Worm (Caenorhabditis elegans) whole organism, L1 larva: ENCODE results near the gene lin-18.
A peak's percentile ranks its signal among the peaks of the same experiment; 100 is the strongest.

Experiments used
- C04F5.9 ChIP-seq: sonication (generic microtip); optimal IDR thresholded peaks from 2 replicates; lab custom pipeline; 2016; ENCODE audit warnings: missing genetic modification characterization, missing compliant biosample characterization
- C16A3.4 ChIP-seq: fragments of 150-350 bp; optimal IDR thresholded peaks from 2 replicates; lab custom pipeline; 2014; ENCODE audit warnings: missing biosample characterization, missing genetic modification characterization
- blmp-1 ChIP-seq: fragments of 150-350 bp; optimal IDR thresholded peaks from 2 replicates; lab custom pipeline; 2014; ENCODE audit warnings: missing biosample characterization, missing genetic modification characterization
- ceh-63 ChIP-seq: fragments of 200-800 bp; sonication (Bioruptor generic); optimal IDR thresholded peaks from 2 replicates; lab custom pipeline; 2018; ENCODE audit warnings: mild to moderate bottlenecking, missing genetic modification characterization, missing compliant biosample characterization
- ceh-8 ChIP-seq: fragments of 200-800 bp; sonication (Bioruptor generic); optimal IDR thresholded peaks from 2 replicates; lab custom pipeline; 2018; ENCODE audit warnings: mild to moderate bottlenecking, missing genetic modification characterization, moderate library complexity, missing compliant biosample characterization
- ceh-82 ChIP-seq, 3 experiments: fragments of 150-350 bp in 1 of 3; sonication (generic microtip) in 2 of 3; optimal IDR thresholded peaks; 2 replicates each; lab custom pipeline; 2014 to 2017; ENCODE audit warnings: missing biosample characterization in 3 of 3, missing genetic modification characterization in 3 of 3
- ceh-90 ChIP-seq: sonication (generic microtip); optimal IDR thresholded peaks from 2 replicates; lab custom pipeline; 2016; ENCODE audit warnings: missing genetic modification characterization, missing compliant biosample characterization
- efl-1 ChIP-seq, 4 experiments: fragments of 150-350 bp; optimal IDR thresholded peaks in 3 of 4; peaks in 1 of 4; 1 replicate in 1 of 4; 2 replicates in 3 of 4; lab custom pipeline; 2014; ENCODE audit warnings: missing biosample characterization in 2 of 4, missing genetic modification characterization in 2 of 4, missing genetic modification reagents in 2 of 4
- efl-3 ChIP-seq: fragments of 200-800 bp; sonication (Bioruptor generic); optimal IDR thresholded peaks from 2 replicates; lab custom pipeline; 2018; ENCODE audit warnings: mild to moderate bottlenecking, missing genetic modification characterization, missing compliant biosample characterization
- fkh-4 ChIP-seq: sonication (generic microtip); optimal IDR thresholded peaks from 2 replicates; lab custom pipeline; 2016; ENCODE audit warnings: missing compliant biosample characterization, missing genetic modification characterization, borderline replicate concordance
- fos-1 ChIP-seq: fragments of 150-350 bp; optimal IDR thresholded peaks from 2 replicates; lab custom pipeline; 2014; ENCODE audit warnings: missing biosample characterization, missing genetic modification characterization
- grh-1 ChIP-seq: fragments of 200-800 bp; sonication (Bioruptor generic); IDR thresholded peaks from 2 replicates; pipeline ENCODE4 v1.3.6; 2022; ENCODE audit warnings: missing genetic modification reagents, missing genetic modification characterization, missing compliant biosample characterization
- hlh-17 ChIP-seq: fragments of 200-800 bp; sonication (Bioruptor generic); optimal IDR thresholded peaks from 2 replicates; lab custom pipeline; 2018; ENCODE audit warnings: missing genetic modification characterization, mild to moderate bottlenecking, missing compliant biosample characterization, moderate library complexity, borderline replicate concordance
- lin-14 ChIP-seq: fragments of 200-800 bp; sonication (Bioruptor generic); optimal IDR thresholded peaks from 2 replicates; lab custom pipeline; 2018; ENCODE audit warnings: mild to moderate bottlenecking, missing genetic modification characterization, moderate library complexity, missing compliant biosample characterization
- lir-3 ChIP-seq: sonication (generic microtip); optimal IDR thresholded peaks from 2 replicates; lab custom pipeline; 2016; ENCODE audit warnings: mild to moderate bottlenecking, missing genetic modification characterization, moderate library complexity, missing compliant biosample characterization; ENCODE audit not compliant: poor library complexity
- lsy-2 ChIP-seq, 2 experiments: fragments of 150-350 bp; optimal IDR thresholded peaks; 2 replicates each; lab custom pipeline; 2014; ENCODE audit warnings: missing biosample characterization in 2 of 2, missing genetic modification characterization in 2 of 2
- mab-9 ChIP-seq: fragments of 200-800 bp; sonication (Bioruptor generic); IDR thresholded peaks from 2 replicates; pipeline ENCODE4 v1.3.6; 2022; ENCODE audit warnings: missing genetic modification reagents, missing genetic modification characterization, missing compliant biosample characterization
- mef-2 ChIP-seq: fragments of 150-350 bp; optimal IDR thresholded peaks from 2 replicates; lab custom pipeline; 2014; ENCODE audit warnings: missing biosample characterization, missing genetic modification characterization
- nhr-11 ChIP-seq: fragments of 150-350 bp; optimal IDR thresholded peaks from 2 replicates; lab custom pipeline; 2014; ENCODE audit warnings: missing biosample characterization, missing genetic modification characterization
- nhr-12 ChIP-seq: sonication (generic microtip); optimal IDR thresholded peaks from 2 replicates; lab custom pipeline; 2017; ENCODE audit warnings: missing biosample characterization, missing genetic modification characterization
- nhr-19 ChIP-seq: fragments of 200-800 bp; sonication (Bioruptor generic); conservative IDR thresholded peaks from 2 replicates; pipeline ENCODE4 v1.3.6; 2022; ENCODE audit warnings: missing genetic modification characterization, missing compliant biosample characterization
- nhr-20 ChIP-seq: sonication (generic microtip); optimal IDR thresholded peaks from 2 replicates; lab custom pipeline; 2016; ENCODE audit warnings: mild to moderate bottlenecking, missing genetic modification characterization, missing compliant biosample characterization
- nhr-28 ChIP-seq: fragments of 150-350 bp; optimal IDR thresholded peaks from 2 replicates; lab custom pipeline; 2014; ENCODE audit warnings: missing biosample characterization, missing genetic modification characterization
- nhr-47 ChIP-seq: sonication (generic microtip); optimal IDR thresholded peaks from 2 replicates; lab custom pipeline; 2016; ENCODE audit warnings: mild to moderate bottlenecking, missing genetic modification characterization, moderate library complexity, missing compliant biosample characterization
- nhr-71 ChIP-seq: sonication (generic microtip); optimal IDR thresholded peaks from 2 replicates; lab custom pipeline; 2016; ENCODE audit warnings: mild to moderate bottlenecking, missing genetic modification characterization, moderate library complexity, missing compliant biosample characterization
- nhr-76 ChIP-seq: sonication (generic microtip); optimal IDR thresholded peaks from 2 replicates; lab custom pipeline; 2017; ENCODE audit warnings: missing biosample characterization, missing genetic modification characterization
- nhr-77 ChIP-seq: fragments of 150-350 bp; optimal IDR thresholded peaks from 2 replicates; lab custom pipeline; 2014; ENCODE audit warnings: missing biosample characterization, missing genetic modification characterization
- nhr-85 ChIP-seq: sonication (generic microtip); peaks from one replicate; lab custom pipeline; 2016; ENCODE audit warnings: missing genetic modification characterization, inconsistent platforms, missing compliant biosample characterization
- pax-3 ChIP-seq: fragments of 200-800 bp; sonication (Bioruptor generic); optimal IDR thresholded peaks from 2 replicates; lab custom pipeline; 2018; ENCODE audit warnings: mild to moderate bottlenecking, missing genetic modification characterization, moderate library complexity, missing compliant biosample characterization
- rnt-1 ChIP-seq: sonication (generic microtip); optimal IDR thresholded peaks from 2 replicates; lab custom pipeline; 2016; ENCODE audit warnings: mild to moderate bottlenecking, missing genetic modification characterization, moderate library complexity, missing compliant biosample characterization
- skn-1 ChIP-seq: fragments of 150-350 bp; optimal IDR thresholded peaks from 2 replicates; lab custom pipeline; 2014; ENCODE audit warnings: missing biosample characterization, missing genetic modification characterization
- snpc-4 ChIP-seq: fragments of 150-350 bp; optimal IDR thresholded peaks from 2 replicates; lab custom pipeline; 2014; ENCODE audit warnings: missing biosample characterization, missing genetic modification characterization
- snu-23 ChIP-seq: sonication (generic microtip); optimal IDR thresholded peaks from 2 replicates; lab custom pipeline; 2016; ENCODE audit warnings: missing genetic modification characterization, missing compliant biosample characterization
- sox-4 ChIP-seq: sonication (generic microtip); optimal IDR thresholded peaks from 2 replicates; lab custom pipeline; 2016; ENCODE audit warnings: missing genetic modification characterization, missing compliant biosample characterization
- tbx-2 ChIP-seq: sonication (generic microtip); optimal IDR thresholded peaks from 2 replicates; lab custom pipeline; 2016; ENCODE audit warnings: missing genetic modification characterization, missing compliant biosample characterization
- unc-130 ChIP-seq: fragments of 150-350 bp; optimal IDR thresholded peaks from 2 replicates; lab custom pipeline; 2017; ENCODE audit warnings: missing biosample characterization, missing genetic modification characterization, inconsistent platforms
- unc-30 ChIP-seq: sonication (generic microtip); optimal IDR thresholded peaks from 2 replicates; lab custom pipeline; 2017; ENCODE audit warnings: missing biosample characterization, missing genetic modification characterization
- zip-4 ChIP-seq: fragments of 200-800 bp; sonication (Bioruptor generic); optimal IDR thresholded peaks from 2 replicates; lab custom pipeline; 2018; ENCODE audit warnings: mild to moderate bottlenecking, missing genetic modification characterization, moderate library complexity, missing compliant biosample characterization
- ztf-11 ChIP-seq, 2 experiments: sonication (generic microtip); optimal IDR thresholded peaks; 2 replicates each; lab custom pipeline; 2016 to 2017; ENCODE audit warnings: missing genetic modification characterization in 2 of 2, missing biosample characterization in 1 of 2, missing compliant biosample characterization in 1 of 2
- ztf-4 ChIP-seq: fragments of 150-350 bp; optimal IDR thresholded peaks from 2 replicates; lab custom pipeline; 2014; ENCODE audit warnings: missing biosample characterization, missing genetic modification characterization

lin-18 gene

ce11 chrX:3958252-3958651 lies at the start of gene lin-18:
lin-18 (plus strand) TSS chrX:3958552.
- TF ChIP-seq blmp-1 (tag; lab: Kevin White, UChicago) (peak; percentile 49), efl-1 (optimal IDR thresholded peaks at IDR 0.05; lab: Kevin White, UChicago) (no peak), efl-1 (GFP tag; optimal IDR thresholded peaks at IDR 0.05 in 1 of 2; lab: Kevin White, UChicago) (no peak), nhr-77 (tag; lab: Kevin White, UChicago) (no peak), ztf-11 (tag; optimal IDR thresholded peaks at IDR 0.05; lab: Kevin White, UChicago) (no peak), mab-9 (GFP tag; lab: Robert Waterston, UW) (no peak)
- TF ChIP-seq, all 84 proteins: peak for 1

- TF ChIP-seq ceh-8 (GFP tag; lab: Kevin White, UChicago) (no peak), hlh-17 (no peak), nhr-11 (no peak)
- TF ChIP-seq, all 84 proteins: peak for 0
Observed at ce11 chrX:3911280-3911679, 47.1 kb upstream of the lin-18 start, which contains the start of gene T22B2.5. T22B2.5 (minus strand) TSS chrX:3911380.

ce11 chrX:3914273-3914672 lies 44.1 kb upstream of the lin-18 start:
- TF ChIP-seq snpc-4 (tag; lab: Kevin White, UChicago) (no peak), nhr-76 (no peak), nhr-19 (peak; percentile 30; the same call in 1 of the 2 replicates), C16A3.4 (tag; lab: Kevin White, UChicago) (peak; percentile 2), skn-1 (tag; lab: Kevin White, UChicago) (peak; percentile 23), nhr-47 (no peak), snu-23 (GFP tag; lab: Kevin White, UChicago) (peak; percentile 7), rnt-1 (tag; lab: Kevin White, UChicago) (peak; percentile 61), unc-130 (peak; percentile 14)

ce11 chrX:3915748-3916147 lies 42.6 kb upstream of the lin-18 start, which contains the start of gene idpp-9:
idpp-9 (minus strand) TSS chrX:3915848.
- TF ChIP-seq snpc-4 (tag; lab: Kevin White, UChicago), result no peak
- no peak for TF ChIP-seq rnt-1 (tag; lab: Kevin White, UChicago)
- no peak for TF ChIP-seq zip-4 (GFP tag; lab: Kevin White, UChicago)

- TF ChIP-seq nhr-12 (tag; lab: Kevin White, UChicago) (no peak), efl-3 (GFP tag; lab: Kevin White, UChicago) (no peak), nhr-19 (no peak), efl-1 (optimal IDR thresholded peaks at IDR 0.05; lab: Kevin White, UChicago) (no peak), efl-1 (GFP tag; optimal IDR thresholded peaks at IDR 0.05 in 1 of 2; lab: Kevin White, UChicago) (no peak), blmp-1 (tag; lab: Kevin White, UChicago) (no peak), nhr-85 (no peak), hlh-17 (no peak), ztf-4 (tag; lab: Kevin White, UChicago) (no peak), grh-1 (no peak), unc-30 (tag; lab: Kevin White, UChicago) (no peak), nhr-71 (tag; lab: Kevin White, UChicago) (no peak), tbx-2 (no peak), nhr-20 (tag; lab: Kevin White, UChicago) (no peak)
Observed at ce11 chrX:3917013-3917412, 41.3 kb upstream of the lin-18 start, which contains the start of gene T22B2.3. T22B2.3 (plus strand) TSS chrX:3917313.

- TF ChIP-seq grh-1 (no peak), lin-14 (no peak), lir-3 (no peak), ceh-82 (tag; optimal IDR thresholded peaks at IDR 0.05; lab: Kevin White, UChicago) (no peak), lsy-2 (tag; optimal IDR thresholded peaks at IDR 0.05; lab: Kevin White, UChicago) (no peak), efl-3 (GFP tag; lab: Kevin White, UChicago) (no peak), ceh-90 (tag; lab: Kevin White, UChicago) (no peak), pax-3 (no peak), fos-1 (tag; lab: Kevin White, UChicago) (no peak), C04F5.9 (no peak), nhr-20 (tag; lab: Kevin White, UChicago) (no peak), mef-2 (tag; lab: Kevin White, UChicago) (no peak), fkh-4 (tag; lab: Kevin White, UChicago) (no peak), nhr-28 (tag; lab: Kevin White, UChicago) (no peak), nhr-77 (tag; lab: Kevin White, UChicago) (no peak), efl-1 (optimal IDR thresholded peaks at IDR 0.05; lab: Kevin White, UChicago) (no peak), efl-1 (GFP tag; optimal IDR thresholded peaks at IDR 0.05 in 1 of 2; lab: Kevin White, UChicago) (no peak), C16A3.4 (tag; lab: Kevin White, UChicago) (no peak), ceh-63 (GFP tag; lab: Kevin White, UChicago) (no peak), sox-4 (tag; lab: Kevin White, UChicago) (no peak)
Observed at ce11 chrX:3918182-3918581, 40.2 kb upstream of the lin-18 start.
